Fruit fly (Drosophila melanogaster) whole organism, prepupa: Measurements from ENCODE around the gene CG11134.

Experiments
- CG11294 ChIP-seq: fragments of 200-800 bp; sonication (Bioruptor generic); IDR thresholded peaks from 2 replicates; pipeline ENCODE4 v1.3.6; 2022; ENCODE audit warnings: missing biosample characterization, missing genetic modification characterization
- CG11762 ChIP-seq: fragments of 200-800 bp; sonication (Bioruptor generic); optimal IDR thresholded peaks from 3 replicates; lab custom pipeline; 2016; ENCODE audit warnings: missing biosample characterization, missing genetic modification characterization; ENCODE audit not compliant: insufficient read depth
- CG15336 ChIP-seq: fragments of 200-800 bp; sonication (Bioruptor generic); IDR thresholded peaks from 2 replicates; pipeline ENCODE4 v1.3.6; 2022; ENCODE audit warnings: missing biosample characterization, missing genetic modification characterization
- CG16779 ChIP-seq: fragments of 200-800 bp; sonication (Bioruptor generic); optimal IDR thresholded peaks from 3 replicates; lab custom pipeline; 2017; ENCODE audit warnings: missing biosample characterization, mild to moderate bottlenecking, missing genetic modification characterization
- CG32006 ChIP-seq: fragments of 200-800 bp; sonication (Bioruptor generic); optimal IDR thresholded peaks from 3 replicates; lab custom pipeline; 2017; ENCODE audit warnings: missing biosample characterization, mild to moderate bottlenecking, missing genetic modification characterization
- CG34406 ChIP-seq: fragments of 200-800 bp; sonication (Bioruptor generic); optimal IDR thresholded peaks from 3 replicates; lab custom pipeline; 2016; ENCODE audit warnings: missing biosample characterization, missing genetic modification characterization
- CG4318 ChIP-seq: fragments of 200-800 bp; sonication (Bioruptor generic); optimal IDR thresholded peaks from 3 replicates; lab custom pipeline; 2017; ENCODE audit warnings: missing biosample characterization, mild to moderate bottlenecking, missing genetic modification characterization
- CG6163 ChIP-seq: fragments of 200-800 bp; sonication (Bioruptor generic); IDR thresholded peaks from 3 replicates; pipeline ENCODE4 v1.3.6; 2022; ENCODE audit warnings: missing biosample characterization, missing genetic modification characterization
- CG6808 ChIP-seq: fragments of 200-800 bp; sonication (Bioruptor generic); optimal IDR thresholded peaks from 3 replicates; lab custom pipeline; 2017; ENCODE audit warnings: missing biosample characterization, missing genetic modification characterization, mild to moderate bottlenecking, moderate library complexity, missing genetic modification reagents
- CG6854 ChIP-seq: fragments of 200-800 bp; sonication (Bioruptor generic); optimal IDR thresholded peaks from 2 replicates; lab custom pipeline; 2017; ENCODE audit warnings: missing biosample characterization, mild to moderate bottlenecking, missing genetic modification characterization
- CG8119 ChIP-seq: fragments of 200-800 bp; sonication (Bioruptor generic); IDR thresholded peaks from 3 replicates; pipeline ENCODE4 v1.3.6; 2022; ENCODE audit warnings: missing biosample characterization, missing genetic modification characterization
- CG9139 ChIP-seq: fragments of 200-800 bp; sonication (Bioruptor generic); optimal IDR thresholded peaks from 3 replicates; lab custom pipeline; 2017; ENCODE audit warnings: missing biosample characterization, mild to moderate bottlenecking, missing genetic modification characterization
- Eip78C ChIP-seq: fragments of 200-800 bp; sonication (Bioruptor generic); peaks from one replicate; lab custom pipeline; 2016; ENCODE audit warnings: missing biosample characterization, missing genetic modification characterization
- Gug ChIP-seq: fragments of 200-800 bp; sonication (Bioruptor generic); IDR thresholded peaks from 2 replicates; pipeline ENCODE4 v1.3.6; 2022; ENCODE audit warnings: missing biosample characterization, missing genetic modification characterization
- Hr38 ChIP-seq: sonication (Bioruptor generic); optimal IDR thresholded peaks from 2 replicates; lab custom pipeline; 2016; ENCODE audit warnings: missing biosample characterization, missing genetic modification characterization
- Hr39 ChIP-seq: fragments of 200-800 bp; sonication (Bioruptor generic); optimal IDR thresholded peaks from 2 replicates; lab custom pipeline; 2016; ENCODE audit warnings: missing biosample characterization, missing genetic modification characterization
- Hr4 ChIP-seq: fragments of 200-800 bp; sonication (Bioruptor generic); optimal IDR thresholded peaks from 3 replicates; lab custom pipeline; 2016; ENCODE audit warnings: missing biosample characterization, missing genetic modification characterization
- Lpt ChIP-seq: fragments of 200-800 bp; sonication (Bioruptor generic); optimal IDR thresholded peaks from 3 replicates; lab custom pipeline; 2016; ENCODE audit warnings: missing biosample characterization, missing genetic modification characterization
- Met ChIP-seq: fragments of 200-800 bp; sonication (Bioruptor generic); optimal IDR thresholded peaks from 3 replicates; lab custom pipeline; 2016; ENCODE audit warnings: missing biosample characterization, missing genetic modification characterization
- OdsH ChIP-seq: fragments of 200-800 bp; sonication (Bioruptor generic); optimal IDR thresholded peaks from 3 replicates; lab custom pipeline; 2016; ENCODE audit warnings: missing biosample characterization, missing genetic modification characterization
- Smox ChIP-seq: fragments of 200-800 bp; sonication (Bioruptor generic); optimal IDR thresholded peaks from 3 replicates; lab custom pipeline; 2016; ENCODE audit warnings: missing biosample characterization, missing genetic modification characterization
- Sox102F ChIP-seq: fragments of 200-800 bp; sonication (Bioruptor generic); optimal IDR thresholded peaks from 2 replicates; lab custom pipeline; 2016; ENCODE audit warnings: missing biosample characterization, mild to moderate bottlenecking, missing genetic modification characterization
- Sox14 ChIP-seq: fragments of 200-800 bp; sonication (Bioruptor generic); optimal IDR thresholded peaks from 3 replicates; lab custom pipeline; 2016; ENCODE audit warnings: missing biosample characterization, missing genetic modification characterization
- achi ChIP-seq: fragments of 200-800 bp; sonication (Bioruptor generic); optimal IDR thresholded peaks from 3 replicates; lab custom pipeline; 2016; ENCODE audit warnings: missing biosample characterization, missing genetic modification characterization
- eg ChIP-seq: fragments of 200-800 bp; sonication (Bioruptor generic); IDR thresholded peaks from 3 replicates; pipeline ENCODE4 v1.3.6; 2022; ENCODE audit warnings: missing biosample characterization, missing genetic modification characterization
- esn ChIP-seq: fragments of 200-800 bp; sonication (Bioruptor generic); optimal IDR thresholded peaks from 2 replicates; lab custom pipeline; 2016; ENCODE audit warnings: missing biosample characterization, mild to moderate bottlenecking, missing genetic modification characterization, moderate library complexity
- fd59A ChIP-seq: fragments of 200-800 bp; sonication (Bioruptor generic); optimal IDR thresholded peaks from 2 replicates; lab custom pipeline; 2017; ENCODE audit warnings: missing biosample characterization, mild to moderate bottlenecking, missing genetic modification characterization, missing genetic modification reagents
- fd85E ChIP-seq: fragments of 200-800 bp; sonication (Bioruptor generic); optimal IDR thresholded peaks from 3 replicates; lab custom pipeline; 2016; ENCODE audit warnings: missing biosample characterization, missing genetic modification characterization
- fkh ChIP-seq: fragments of 200-800 bp; sonication (Bioruptor generic); optimal IDR thresholded peaks from 3 replicates; lab custom pipeline; 2017; ENCODE audit warnings: missing biosample characterization, mild to moderate bottlenecking, missing genetic modification characterization, moderate library complexity
- pdm3 ChIP-seq: fragments of 200-800 bp; sonication (Bioruptor generic); optimal IDR thresholded peaks from 3 replicates; lab custom pipeline; 2016; ENCODE audit warnings: missing biosample characterization, missing genetic modification characterization
- salr ChIP-seq, 2 experiments: fragments of 200-800 bp; sonication (Bioruptor generic); optimal IDR thresholded peaks; 3 replicates each; lab custom pipeline; 2016 to 2018; ENCODE audit warnings: missing biosample characterization in 2 of 2, missing genetic modification characterization in 2 of 2, mild to moderate bottlenecking in 1 of 2
- vri ChIP-seq: fragments of 200-800 bp; sonication (Bioruptor generic); optimal IDR thresholded peaks from 3 replicates; lab custom pipeline; 2016; ENCODE audit warnings: missing biosample characterization, mild to moderate bottlenecking, missing genetic modification characterization

The CG11134 gene

dm6 chrX:13737939-13738338 is at the start of gene CG11134:
Gene CG11134 (plus strand): TSS chrX:13737942.
- TF ChIP-seq Hr4 (GFP tag; lab: Kevin White, UChicago) (no peak), CG11294 (no peak), fkh (GFP tag; lab: Kevin White, UChicago) (peak; percentile 75)
- TF ChIP-seq, all 60 proteins: peak for 1

dm6 chrX:13691992-13692391 is 45.8 kb upstream of the CG11134 start, which contains the start of gene Nna1:
Gene Nna1 (plus strand): TSS chrX:13692292.
- TF ChIP-seq Sox102F (GFP tag; lab: Kevin White, UChicago) (no peak), eg (no peak), pdm3 (GFP tag; lab: Kevin White, UChicago) (no peak), esn (GFP tag; lab: Kevin White, UChicago) (no peak), CG34406 (GFP tag; lab: Kevin White, UChicago) (no peak), fd59A (no peak)

dm6 chrX:13698717-13699427 is 38.9 kb upstream of the CG11134 start:
- peak; percentile 32 for TF ChIP-seq Hr4 (GFP tag; lab: Kevin White, UChicago)
- peak; percentile 41 for TF ChIP-seq vri (GFP tag; lab: Kevin White, UChicago)
- TF ChIP-seq CG4318 (GFP tag; lab: Kevin White, UChicago): no peak
- TF ChIP-seq eg: peak; percentile 63; the same call in 2 of the 3 replicates
- TF ChIP-seq Gug: peak; percentile 55
- peak; percentile 4 for TF ChIP-seq pdm3 (GFP tag; lab: Kevin White, UChicago)
- TF ChIP-seq fd85E (GFP tag; lab: Kevin White, UChicago): no peak
- TF ChIP-seq CG15336 (GFP tag; lab: Robert Waterston, UW): 0 out of 2 replicates have a peak, but pooled peaks have one; percentile 29
- peak; percentile 29; the same call in 1 of the 2 replicates for TF ChIP-seq CG11294
- TF ChIP-seq CG32006 (GFP tag; lab: Kevin White, UChicago): peak; percentile 50
- TF ChIP-seq OdsH (GFP tag; lab: Kevin White, UChicago): no peak
- TF ChIP-seq Lpt (GFP tag; lab: Kevin White, UChicago): no peak
- peak; percentile 41; the same call in 1 of the 3 replicates for TF ChIP-seq CG8119
- no peak for TF ChIP-seq CG16779 (tag; lab: Kevin White, UChicago)
- peak; percentile 24; the same call in 1 of the 3 replicates for TF ChIP-seq CG6163 (GFP tag; lab: Robert Waterston, UW)
- TF ChIP-seq, all 60 proteins: peak for 10

dm6 chrX:13699666-13700065 is 38.1 kb upstream of the CG11134 start:
- TF ChIP-seq CG15336 (GFP tag; lab: Robert Waterston, UW) (no peak), Sox14 (GFP tag; lab: Kevin White, UChicago) (no peak), CG32006 (GFP tag; lab: Kevin White, UChicago) (no peak), CG8119 (no peak), CG16779 (tag; lab: Kevin White, UChicago) (no peak), CG6854 (no peak), Met (GFP tag; lab: Kevin White, UChicago) (no peak), achi (GFP tag; lab: Kevin White, UChicago) (no peak), Smox (GFP tag; lab: Kevin White, UChicago) (no peak), eg (no peak), Lpt (GFP tag; lab: Kevin White, UChicago) (no peak), CG11762 (no peak), CG9139 (GFP tag; lab: Kevin White, UChicago) (no peak), OdsH (GFP tag; lab: Kevin White, UChicago) (no peak), esn (GFP tag; lab: Kevin White, UChicago) (no peak)

dm6 chrX:13717982-13718402 is 19.8 kb upstream of the CG11134 start, which contains the start of gene Nadsyn:
Gene Nadsyn (minus strand): TSS chrX:13718285.
- TF ChIP-seq Eip78C (peak; percentile 46), Hr38 (GFP tag; lab: Kevin White, UChicago) (no peak), esn (GFP tag; lab: Kevin White, UChicago) (peak; percentile 30), achi (GFP tag; lab: Kevin White, UChicago) (no peak), salr (GFP tag; optimal IDR thresholded peaks at IDR 0.05; lab: Kevin White, UChicago) (no peak), CG15336 (GFP tag; lab: Robert Waterston, UW) (no peak), Gug (no peak), Hr39 (no peak), CG9139 (GFP tag; lab: Kevin White, UChicago) (no peak), CG6808 (GFP tag; lab: Kevin White, UChicago) (no peak)
